Worm (Caenorhabditis elegans): ENCODE data around the gene idpb-1.

idpb-1 gene

ce11 chrII:5071265-5071664, 30.5 kb upstream of the idpb-1 start, which contains the start of gene C27A2.7:
TSS of gene C27A2.7 (minus strand) at chrII:5071365.
- TF ChIP-seq eor-1 (tag; optimal IDR thresholded peaks at IDR 0.05) = no peak
- no peak for TF ChIP-seq nhr-43 (tag; optimal IDR thresholded peaks at IDR 0.05; ENCODE audit: poor library complexity, severe bottlenecking)
- no peak for TF ChIP-seq snpc-4 (tag; optimal IDR thresholded peaks at IDR 0.05)
- TF ChIP-seq ceh-82 (tag; optimal IDR thresholded peaks at IDR 0.05) = no peak
- TF ChIP-seq R02D3.7 (tag; optimal IDR thresholded peaks at IDR 0.05) = no peak
- TF ChIP-seq zag-1 (tag; optimal IDR thresholded peaks at IDR 0.05) = no peak
- TF ChIP-seq aly-2 (tag; optimal IDR thresholded peaks at IDR 0.05) = no peak
- no peak for TF ChIP-seq egl-5 (tag; optimal IDR thresholded peaks at IDR 0.05)
- TF ChIP-seq nhr-11 (tag; optimal IDR thresholded peaks at IDR 0.05) = no peak
- TF ChIP-seq nhr-12 (tag; optimal IDR thresholded peaks at IDR 0.05) = no peak

ce11 chrII:5081124-5081913, 20.5 kb upstream of the idpb-1 start, which contains the start of gene dsh-2:
TSS of gene dsh-2 (minus strand) at chrII:5081174.
- TF ChIP-seq ztf-11 (tag; optimal IDR thresholded peaks at IDR 0.05) = no peak
- TF ChIP-seq nhr-23 (tag; optimal IDR thresholded peaks at IDR 0.05) = peak; percentile 94
- peak; percentile 98 for TF ChIP-seq nhr-25 (tag; optimal IDR thresholded peaks at IDR 0.05)
- no peak for TF ChIP-seq ceh-16 (tag; optimal IDR thresholded peaks at IDR 0.05)
- peak; percentile 26 for TF ChIP-seq aly-2 (tag; optimal IDR thresholded peaks at IDR 0.05)
- no peak for TF ChIP-seq nhr-76 (tag; optimal IDR thresholded peaks at IDR 0.05)
- peak; percentile 42 for TF ChIP-seq hmg-11 (tag; optimal IDR thresholded peaks at IDR 0.05)
- TF ChIP-seq fkh-2 (tag; optimal IDR thresholded peaks at IDR 0.05) = no peak
- TF ChIP-seq pha-4 (tag; optimal IDR thresholded peaks at IDR 0.05) = peak; percentile 86
- peak; percentile 84 for TF ChIP-seq elt-2 (tag; optimal IDR thresholded peaks at IDR 0.05)
- peak; percentile 53 for TF ChIP-seq lin-15B (tag; optimal IDR thresholded peaks at IDR 0.05)
- no peak for TF ChIP-seq unc-39 (tag; optimal IDR thresholded peaks at IDR 0.05)
- TF ChIP-seq pqm-1 (tag; optimal IDR thresholded peaks at IDR 0.05) = peak; percentile 49
- TF ChIP-seq ZK546.5 (tag; optimal IDR thresholded peaks at IDR 0.05) = no peak
- TF ChIP-seq nhr-43 (tag; optimal IDR thresholded peaks at IDR 0.05; ENCODE audit: poor library complexity, severe bottlenecking) = peak; percentile 37
- no peak for TF ChIP-seq elt-1 (tag; optimal IDR thresholded peaks at IDR 0.05)
- TF ChIP-seq ceh-28 (tag; optimal IDR thresholded peaks at IDR 0.05) = peak; percentile 72
- peak; percentile 31 for TF ChIP-seq snpc-4 (tag; optimal IDR thresholded peaks at IDR 0.05)
- no peak for TF ChIP-seq mml-1 (tag; optimal IDR thresholded peaks at IDR 0.05)
- TF ChIP-seq ama-1 (optimal IDR thresholded peaks at IDR 0.05) = no peak
- peak; percentile 65 for TF ChIP-seq nfya-1 (tag; optimal IDR thresholded peaks at IDR 0.05; ENCODE audit: insufficient read depth)
- TF ChIP-seq egl-27 (tag; optimal IDR thresholded peaks at IDR 0.05) = peak; percentile 11

ce11 chrII:5083341-5083740, 18.4 kb upstream of the idpb-1 start, which contains the start of gene C04G6.4:
TSS of gene C04G6.4 (minus strand) at chrII:5083441.
- TF ChIP-seq elt-3 (tag; optimal IDR thresholded peaks at IDR 0.05) (no peak), pha-4 (tag; optimal IDR thresholded peaks at IDR 0.05) (no peak), eor-1 (tag; optimal IDR thresholded peaks at IDR 0.05) (no peak), nhr-76 (tag; optimal IDR thresholded peaks at IDR 0.05) (no peak), fkh-10 (GFP tag; optimal IDR thresholded peaks at IDR 0.05) (no peak), nhr-67 (tag; optimal IDR thresholded peaks at IDR 0.05) (no peak), daf-12 (tag; optimal IDR thresholded peaks at IDR 0.05) (no peak), unc-39 (tag; optimal IDR thresholded peaks at IDR 0.05) (no peak)

- TF ChIP-seq egl-5 (tag; optimal IDR thresholded peaks at IDR 0.05) (no peak), ztf-4 (tag; optimal IDR thresholded peaks at IDR 0.05) (no peak), elt-2 (tag; optimal IDR thresholded peaks at IDR 0.05) (peak; percentile 79), fkh-10 (GFP tag; optimal IDR thresholded peaks at IDR 0.05) (no peak)
Measured at ce11 chrII:5084225-5084624, 17.6 kb upstream of the idpb-1 start.

ce11 chrII:5085450-5085849, 16.3 kb upstream of the idpb-1 start, which contains the start of gene txt-9:
TSS of gene txt-9 (plus strand) at chrII:5085785.
- TF ChIP-seq elt-2 (tag; optimal IDR thresholded peaks at IDR 0.05) (peak; percentile 73), lin-15B (tag; optimal IDR thresholded peaks at IDR 0.05) (no peak)

Data from whole organism, L3 larva.